Fruit fly (Drosophila melanogaster) whole organism, embryonic: ENCODE results near the gene pan.

ENCODE experiments used
- ATbp ChIP-seq: fragments of 200-800 bp; sonication (Bioruptor generic); optimal IDR thresholded peaks from 2 replicates; lab custom pipeline; 2017; ENCODE audit warnings: missing biosample characterization, mild to moderate bottlenecking, missing genetic modification characterization, missing genetic modification reagents
- Awh ChIP-seq: fragments of 200-800 bp; sonication (Bioruptor generic); IDR thresholded peaks from 2 replicates; pipeline ENCODE4, ENCODE4 v1.3.6; 2022; ENCODE audit warnings: missing biosample characterization, missing genetic modification characterization
- CG10366 ChIP-seq: fragments of 200-800 bp; sonication (Bioruptor generic); IDR thresholded peaks from 2 replicates; pipeline ENCODE4 v1.3.6; 2022; ENCODE audit warnings: missing biosample characterization, missing genetic modification characterization
- CG10543 ChIP-seq: fragments of 200-800 bp; sonication (Bioruptor generic); optimal IDR thresholded peaks from 3 replicates; lab custom pipeline; 2017; ENCODE audit warnings: missing biosample characterization, mild to moderate bottlenecking, missing genetic modification characterization, moderate library complexity
- CG10979 ChIP-seq: fragments of 200-800 bp; sonication (Bioruptor generic); optimal IDR thresholded peaks from 2 replicates; lab custom pipeline; 2018; ENCODE audit warnings: missing biosample characterization, mild to moderate bottlenecking, missing genetic modification characterization, moderate library complexity
- CG12219 ChIP-seq: fragments of 200-800 bp; sonication (Bioruptor generic); optimal IDR thresholded peaks from 3 replicates; lab custom pipeline; 2018; ENCODE audit warnings: missing biosample characterization, mild to moderate bottlenecking, missing genetic modification characterization
- CG12659 ChIP-seq: fragments of 200-800 bp; sonication (Bioruptor generic); optimal IDR thresholded peaks from 3 replicates; lab custom pipeline; 2017; ENCODE audit warnings: mild to moderate bottlenecking, missing biosample characterization, missing genetic modification reagents, missing genetic modification characterization
- CG13424 ChIP-seq: fragments of 200-800 bp; sonication (Bioruptor generic); optimal IDR thresholded peaks from 2 replicates; lab custom pipeline; 2019; ENCODE audit warnings: missing biosample characterization, mild to moderate bottlenecking, missing genetic modification characterization, moderate library complexity
- CG16863 ChIP-seq: fragments of 200-800 bp; sonication (Bioruptor generic); optimal IDR thresholded peaks from 3 replicates; lab custom pipeline; 2016; ENCODE audit warnings: missing biosample characterization, missing genetic modification characterization
- CG1792 ChIP-seq: fragments of 200-800 bp; sonication (Bioruptor generic); optimal IDR thresholded peaks from 2 replicates; lab custom pipeline; 2016; ENCODE audit warnings: missing biosample characterization, missing genetic modification characterization
- CG18262 ChIP-seq: fragments of 200-800 bp; optimal IDR thresholded peaks from 3 replicates; lab custom pipeline; 2019; ENCODE audit warnings: missing biosample characterization, mild to moderate bottlenecking, missing genetic modification characterization, moderate library complexity
- CG2678 ChIP-seq: fragments of 200-800 bp; sonication (Bioruptor generic); optimal IDR thresholded peaks from 3 replicates; lab custom pipeline; 2019; ENCODE audit warnings: missing biosample characterization, mild to moderate bottlenecking, missing genetic modification characterization, moderate library complexity
- CG34224 ChIP-seq: fragments of 200-800 bp; sonication (Bioruptor generic); IDR thresholded peaks from 3 replicates; pipeline ENCODE4 v1.3.6; 2022; ENCODE audit warnings: missing biosample characterization, missing genetic modification characterization; ENCODE audit not compliant: partially characterized antibody
- CG42726 ChIP-seq: fragments of 200-800 bp; sonication (Bioruptor generic); IDR thresholded peaks from 2 replicates; pipeline ENCODE4 v1.3.6; 2022; ENCODE audit warnings: missing biosample characterization, missing genetic modification characterization; ENCODE audit not compliant: partially characterized antibody
- CG4707 ChIP-seq: fragments of 200-800 bp; sonication (Bioruptor generic); optimal IDR thresholded peaks from 2 replicates; lab custom pipeline; 2018; ENCODE audit warnings: missing biosample characterization, mild to moderate bottlenecking, missing genetic modification characterization, moderate library complexity
- CG6689 ChIP-seq: fragments of 200-800 bp; sonication (Bioruptor generic); IDR thresholded peaks from 2 replicates; pipeline ENCODE4 v1.3.6; 2022; ENCODE audit warnings: missing biosample characterization, missing genetic modification characterization
- CG9727 ChIP-seq: fragments of 200-800 bp; sonication (Bioruptor generic); optimal IDR thresholded peaks from 3 replicates; lab custom pipeline; 2017; ENCODE audit warnings: missing biosample characterization, mild to moderate bottlenecking, missing genetic modification characterization
- CG9817 ChIP-seq: fragments of 200-800 bp; sonication (Bioruptor generic); optimal IDR thresholded peaks from 2 replicates; lab custom pipeline; 2018; ENCODE audit warnings: missing biosample characterization, mild to moderate bottlenecking, missing genetic modification characterization, moderate library complexity
- CHES-1-like ChIP-seq: fragments of 200-800 bp; sonication (Bioruptor generic); optimal IDR thresholded peaks from 2 replicates; lab custom pipeline; 2016; ENCODE audit warnings: missing biosample characterization, missing genetic modification characterization
- Dll ChIP-seq: fragments of 200-800 bp; sonication (Bioruptor generic); IDR thresholded peaks from 4 replicates; pipeline ENCODE4 v1.3.6; 2022; ENCODE audit warnings: missing biosample characterization, missing genetic modification characterization; ENCODE audit not compliant: partially characterized antibody
- Hr3 ChIP-seq: fragments of 200-800 bp; sonication (Bioruptor generic); optimal IDR thresholded peaks from 3 replicates; lab custom pipeline; 2016; ENCODE audit warnings: missing biosample characterization, missing genetic modification characterization
- MBD-R2 ChIP-seq: fragments of 200-800 bp; sonication (Bioruptor generic); IDR thresholded peaks from 2 replicates; pipeline ENCODE4 v1.3.6; 2022; ENCODE audit warnings: missing biosample characterization, missing genetic modification characterization
- MESR4 ChIP-seq: fragments of 200-800 bp; sonication (Bioruptor generic); optimal IDR thresholded peaks from 2 replicates; lab custom pipeline; 2018; ENCODE audit warnings: missing biosample characterization, mild to moderate bottlenecking, missing genetic modification characterization, moderate library complexity
- MTF-1 ChIP-seq: fragments of 200-800 bp; sonication (Bioruptor generic); optimal IDR thresholded peaks from 2 replicates; lab custom pipeline; 2018; ENCODE audit warnings: missing biosample characterization, mild to moderate bottlenecking, missing genetic modification characterization, borderline replicate concordance
- Sry-β ChIP-seq: fragments of 200-800 bp; sonication (Bioruptor generic); optimal IDR thresholded peaks from 2 replicates; lab custom pipeline; 2018; ENCODE audit warnings: missing biosample characterization, mild to moderate bottlenecking, missing genetic modification characterization, moderate library complexity
- Sry-δ ChIP-seq: fragments of 200-800 bp; sonication (Bioruptor generic); optimal IDR thresholded peaks from 2 replicates; lab custom pipeline; 2016; ENCODE audit warnings: missing biosample characterization, missing genetic modification characterization
- Usf ChIP-seq: fragments of 200-800 bp; sonication (Bioruptor generic); optimal IDR thresholded peaks from 2 replicates; lab custom pipeline; 2017; ENCODE audit warnings: missing genotype, missing biosample characterization, missing genetic modification characterization
- Vsx1 ChIP-seq: fragments of 200-800 bp; sonication (Bioruptor generic); optimal IDR thresholded peaks from 2 replicates; lab custom pipeline; 2017; ENCODE audit warnings: missing biosample characterization, mild to moderate bottlenecking, missing genetic modification characterization, missing genetic modification reagents
- Xbp1 ChIP-seq: fragments of 200-800 bp; sonication (Bioruptor generic); optimal IDR thresholded peaks from 3 replicates; lab custom pipeline; 2016; ENCODE audit warnings: missing biosample characterization, mild to moderate bottlenecking, missing genetic modification characterization
- YL-1 ChIP-seq: fragments of 200-800 bp; sonication (Bioruptor generic); optimal IDR thresholded peaks from 3 replicates; lab custom pipeline; 2017; ENCODE audit warnings: missing biosample characterization, mild to moderate bottlenecking, missing genetic modification characterization
- ac ChIP-seq: fragments of 200-800 bp; sonication (Bioruptor generic); optimal IDR thresholded peaks from 3 replicates; lab custom pipeline; 2017; ENCODE audit warnings: missing biosample characterization, mild to moderate bottlenecking, missing genetic modification characterization
- bbx ChIP-seq: fragments of 200-800 bp; sonication (Bioruptor generic); IDR thresholded peaks from 2 replicates; pipeline ENCODE4 v1.3.6; 2022; ENCODE audit warnings: missing biosample characterization, missing genetic modification characterization; ENCODE audit not compliant: partially characterized antibody
- chif ChIP-seq, 2 experiments: fragments of 200-800 bp; sonication (Bioruptor generic); optimal IDR thresholded peaks; 3 replicates each; lab custom pipeline; 2016; ENCODE audit warnings: missing biosample characterization in 2 of 2, missing genetic modification characterization in 2 of 2
- ci ChIP-seq: fragments of 200-800 bp; sonication (Bioruptor generic); IDR thresholded peaks from 3 replicates; pipeline ENCODE4 v1.3.6; 2022; ENCODE audit warnings: missing biosample characterization, missing genetic modification characterization
- croc ChIP-seq: fragments of 200-800 bp; sonication (Bioruptor generic); conservative IDR thresholded peaks from 3 replicates; pipeline ENCODE4 v1.3.6; 2022; ENCODE audit warnings: missing biosample characterization, missing genetic modification characterization
- dmrt99B ChIP-seq: fragments of 200-800 bp; sonication (Bioruptor generic); optimal IDR thresholded peaks from 2 replicates; lab custom pipeline; 2018; ENCODE audit warnings: missing biosample characterization, mild to moderate bottlenecking, missing genetic modification characterization, moderate library complexity
- dpn ChIP-seq, 2 experiments: fragments of 200-800 bp; sonication (Bioruptor generic); optimal IDR thresholded peaks; 3 replicates each; lab custom pipeline; 2016; ENCODE audit warnings: missing biosample characterization in 2 of 2, missing genetic modification characterization in 2 of 2
- dysf ChIP-seq: fragments of 200-800 bp; sonication (Bioruptor generic); IDR thresholded peaks from 3 replicates; pipeline ENCODE4 v1.3.6; 2022; ENCODE audit warnings: missing biosample characterization, missing genetic modification characterization
- kah ChIP-seq: fragments of 200-800 bp; sonication (Bioruptor generic); optimal IDR thresholded peaks from 2 replicates; lab custom pipeline; 2018; ENCODE audit warnings: missing biosample characterization, mild to moderate bottlenecking, missing genetic modification characterization
- nau ChIP-seq: fragments of 200-800 bp; sonication (Bioruptor generic); optimal IDR thresholded peaks from 3 replicates; lab custom pipeline; 2017; ENCODE audit warnings: missing biosample characterization, mild to moderate bottlenecking, missing genetic modification characterization, missing genetic modification reagents
- prd ChIP-seq, 3 experiments: fragments of >200 bp in 2 of 3; fragments of 200-800 bp in 1 of 3; sonication (Bioruptor generic) in 1 of 3; optimal IDR thresholded peaks in 2 of 3; IDR thresholded peaks in 1 of 3; 2 replicates in 2 of 3; 3 replicates in 1 of 3; pipeline versions ENCODE4 v1.3.6 to Lab custom; 2017 to 2022; ENCODE audit warnings: missing biosample characterization in 1 of 3, missing genetic modification characterization in 1 of 3
- sqz ChIP-seq: fragments of 200-800 bp; sonication (Bioruptor generic); optimal IDR thresholded peaks from 3 replicates; lab custom pipeline; 2018; ENCODE audit warnings: missing biosample characterization, mild to moderate bottlenecking, missing genetic modification characterization
- sr ChIP-seq: fragments of 200-800 bp; sonication (Bioruptor generic); IDR thresholded peaks from 3 replicates; pipeline ENCODE4 v1.3.6; 2022; ENCODE audit warnings: missing biosample characterization, missing genetic modification characterization
- ssp ChIP-seq: fragments of 200-800 bp; sonication (Bioruptor generic); IDR thresholded peaks from 2 replicates; pipeline ENCODE4 v1.3.6; 2022; ENCODE audit warnings: missing biosample characterization, missing genetic modification characterization
- tap ChIP-seq: fragments of 200-800 bp; optimal IDR thresholded peaks from 3 replicates; lab custom pipeline; 2019; ENCODE audit warnings: missing biosample characterization, mild to moderate bottlenecking, missing genetic modification characterization, moderate library complexity
- unpg ChIP-seq: fragments of 200-800 bp; sonication (Bioruptor generic); optimal IDR thresholded peaks from 3 replicates; lab custom pipeline; 2018; ENCODE audit warnings: missing biosample characterization, mild to moderate bottlenecking, missing genetic modification characterization, moderate library complexity
- vnd ChIP-seq: fragments of 200-800 bp; sonication (Bioruptor generic); IDR thresholded peaks from 3 replicates; pipeline ENCODE4 v1.3.6; 2022; ENCODE audit warnings: missing biosample characterization, missing genetic modification characterization; ENCODE audit not compliant: partially characterized antibody

Gene pan

dm6 chr4:56242-57159 lies 12.6 kb upstream of the pan start, which contains the start of gene ci:
Gene ci (minus strand): TSS chr4:57041.
- TF ChIP-seq tap (tag; lab: Kevin White, UChicago) (no peak), chif (GFP tag; optimal IDR thresholded peaks at IDR 0.05; lab: Kevin White, UChicago) (no peak), CG4707 (peak; percentile 34), dmrt99B (peak; percentile 44), CG9727 (no peak), ATbp (no peak), kah (peak; percentile 38), Awh (GFP tag; lab: Robert Waterston, UW) (no peak), CG18262 (no peak), CG12659 (GFP tag; lab: Kevin White, UChicago) (no peak), CG6689 (GFP tag; lab: Robert Waterston, UW) (no peak), CG34224 (GFP tag; lab: Robert Waterston, UW) (no peak), Vsx1 (GFP tag; lab: Kevin White, UChicago) (no peak), croc (GFP tag; lab: Robert Waterston, UW) (no peak), sr (GFP tag; lab: Robert Waterston, UW) (no peak), CG1792 (GFP tag; lab: Kevin White, UChicago) (no peak), CG9817 (tag; lab: Kevin White, UChicago) (no peak), bbx (no peak), Usf (GFP tag; lab: Kevin White, UChicago) (no peak), dysf (GFP tag; lab: Robert Waterston, UW) (no peak), YL-1 (GFP tag; lab: Kevin White, UChicago) (peak; percentile 16), Xbp1 (GFP tag; lab: Kevin White, UChicago) (no peak), ci (GFP tag; lab: Robert Waterston, UW) (no peak), Dll (no peak), unpg (GFP tag; lab: Kevin White, UChicago) (no peak), MESR4 (GFP tag; lab: Kevin White, UChicago) (peak; percentile 29), Hr3 (GFP tag; lab: Kevin White, UChicago) (no peak), ac (GFP tag; lab: Kevin White, UChicago) (peak; percentile 32), CG42726 (GFP tag; lab: Robert Waterston, UW) (no peak), ssp (GFP tag; lab: Robert Waterston, UW) (no peak), Sry-β (GFP tag; lab: Kevin White, UChicago) (peak; percentile 93), CHES-1-like (GFP tag; lab: Kevin White, UChicago) (no peak), Sry-δ (GFP tag; lab: Kevin White, UChicago) (no peak), MBD-R2 (GFP tag; lab: Robert Waterston, UW) (peak; percentile 40; the same call in 1 of the 2 replicates), prd (optimal IDR thresholded peaks at IDR 0.05; lab: Kevin White, UChicago) (no peak), prd (GFP tag; IDR thresholded peaks at IDR 0.05; lab: Robert Waterston, UW) (no peak), CG10979 (tag; lab: Kevin White, UChicago) (peak; percentile 32), CG13424 (tag; lab: Kevin White, UChicago) (peak; percentile 44), nau (GFP tag; lab: Kevin White, UChicago) (peak; percentile 7), CG10366 (no peak), CG10543 (GFP tag; lab: Kevin White, UChicago) (peak; percentile 90), MTF-1 (peak; percentile 48), CG12219 (GFP tag; lab: Kevin White, UChicago) (no peak), vnd (GFP tag; lab: Robert Waterston, UW) (no peak), dpn (GFP tag; optimal IDR thresholded peaks at IDR 0.05; lab: Kevin White, UChicago) (no peak), CG16863 (GFP tag; lab: Kevin White, UChicago) (no peak), CG2678 (no peak), sqz (GFP tag; lab: Kevin White, UChicago) (peak; percentile 39)
